Worm (Caenorhabditis elegans) whole organism, late embryonic: ENCODE results near the gene mrg-1.

ENCODE experiments used
- ceh-19 ChIP-seq: fragments of 200-800 bp; sonication (Bioruptor generic); optimal IDR thresholded peaks from 2 replicates; lab custom pipeline; 2018; ENCODE audit warnings: mild to moderate bottlenecking, missing genetic modification characterization, missing compliant biosample characterization
- ceh-2 ChIP-seq: sonication (generic microtip); optimal IDR thresholded peaks from 2 replicates; lab custom pipeline; 2016; ENCODE audit warnings: missing genotype, missing genetic modification characterization, missing compliant biosample characterization
- ets-4 ChIP-seq: sonication (generic microtip); optimal IDR thresholded peaks from 2 replicates; lab custom pipeline; 2016; ENCODE audit warnings: missing genetic modification characterization, missing compliant biosample characterization
- nhr-11 ChIP-seq: fragments of 150-350 bp; optimal IDR thresholded peaks from 2 replicates; lab custom pipeline; 2014; ENCODE audit warnings: missing biosample characterization, missing genetic modification characterization
- npax-4 ChIP-seq: sonication (generic microtip); optimal IDR thresholded peaks from 2 replicates; lab custom pipeline; 2016; ENCODE audit warnings: missing genetic modification characterization, missing compliant biosample characterization
- ttx-3 ChIP-seq: sonication (generic microtip); optimal IDR thresholded peaks from 2 replicates; lab custom pipeline; 2016; ENCODE audit warnings: missing genetic modification reagents, missing genetic modification characterization, missing compliant biosample characterization
- zip-5 ChIP-seq: sonication (generic microtip); optimal IDR thresholded peaks from 2 replicates; lab custom pipeline; 2016; ENCODE audit warnings: missing genetic modification characterization, missing compliant biosample characterization

DNA sequence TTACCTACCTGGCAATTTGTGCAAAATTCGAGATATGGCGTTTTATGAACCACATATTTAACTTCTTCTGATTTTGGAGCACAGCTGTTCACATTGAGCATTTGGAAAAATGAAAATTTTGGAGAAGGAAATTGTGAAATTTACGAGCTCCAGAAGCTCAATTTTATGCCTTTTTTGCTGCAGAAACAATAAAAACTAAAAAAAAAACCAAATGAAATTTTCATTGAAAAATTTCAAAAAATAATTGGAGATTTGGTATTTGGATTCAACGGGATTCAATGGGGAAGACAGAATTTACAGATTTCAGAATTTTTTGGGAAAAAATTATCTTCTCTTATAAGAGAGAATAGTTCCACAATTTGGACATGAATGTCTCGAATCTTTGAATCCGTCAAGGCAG lies 17.8 kb downstream of the mrg-1 start, which contains the start of gene Y37D8A.26:
- no peak for TF ChIP-seq npax-4 (tag; lab: Kevin White, UChicago)
- TF ChIP-seq ceh-19 (GFP tag; lab: Kevin White, UChicago): no peak
- TF ChIP-seq nhr-11 (tag; lab: Kevin White, UChicago): no peak
- no peak for TF ChIP-seq ets-4 (tag; lab: Kevin White, UChicago)
- no peak for TF ChIP-seq ttx-3 (tag; lab: Kevin White, UChicago)
- TF ChIP-seq zip-5: no peak
- no peak for TF ChIP-seq ceh-2 (tag; lab: Kevin White, UChicago)
